Worm (Caenorhabditis elegans) whole organism, late embryonic: Measurements from ENCODE around the gene hrde-1.

Experiments
- ceh-19 ChIP-seq: fragments of 200-800 bp; sonication (Bioruptor generic); optimal IDR thresholded peaks from 2 replicates; lab custom pipeline; 2018; ENCODE audit warnings: mild to moderate bottlenecking, missing genetic modification characterization, missing compliant biosample characterization
- ceh-24 ChIP-seq: sonication (generic microtip); optimal IDR thresholded peaks from 2 replicates; lab custom pipeline; 2016; ENCODE audit warnings: mild to moderate bottlenecking, missing genetic modification characterization, missing compliant biosample characterization
- ceh-45 ChIP-seq: fragments of 200-800 bp; sonication (Bioruptor generic); IDR thresholded peaks from 2 replicates; pipeline ENCODE4 v1.3.6; 2022; ENCODE audit warnings: missing genetic modification reagents, missing genetic modification characterization, missing compliant biosample characterization
- fkh-10 ChIP-seq: fragments of 150-350 bp; optimal IDR thresholded peaks from 2 replicates; lab custom pipeline; 2014; ENCODE audit warnings: missing biosample characterization, missing genetic modification reagents, missing genetic modification characterization
- lin-11 ChIP-seq: fragments of 200-800 bp; sonication (Bioruptor generic); optimal IDR thresholded peaks from 2 replicates; lab custom pipeline; 2018; ENCODE audit warnings: mild to moderate bottlenecking, missing genetic modification characterization, missing compliant biosample characterization

ce11 chrIII:4151548-4152104 lies 24.3 kb downstream of the hrde-1 start, which contains the start of the genes wht-3 and har-1:
- TF ChIP-seq fkh-10 (GFP tag; lab: Kevin White, UChicago) (no peak), ceh-19 (no peak), ceh-24 (tag; lab: Kevin White, UChicago) (no peak), ceh-45 (no peak), lin-11 (no peak)
